Worm (Caenorhabditis elegans) whole organism, L2 larva: ENCODE results near the gene C04G2.10.

ENCODE experiments used
- Y55F3AM.14 ChIP-seq: fragments of 200-800 bp; sonication (Bioruptor generic); optimal IDR thresholded peaks from 2 replicates; lab custom pipeline; 2018; ENCODE audit warnings: mild to moderate bottlenecking, missing genetic modification characterization, missing compliant biosample characterization
- aly-2 ChIP-seq: fragments of 150-350 bp; optimal IDR thresholded peaks from 2 replicates; lab custom pipeline; 2014; ENCODE audit warnings: missing biosample characterization, missing genetic modification characterization
- ceh-82 ChIP-seq: fragments of 150-350 bp; optimal IDR thresholded peaks from 2 replicates; lab custom pipeline; 2014; ENCODE audit warnings: missing biosample characterization, missing genetic modification characterization
- elt-1 ChIP-seq: fragments of 150-350 bp; optimal IDR thresholded peaks from 2 replicates; lab custom pipeline; 2014; ENCODE audit warnings: missing biosample characterization, missing genetic modification characterization
- fos-1 ChIP-seq: fragments of 150-350 bp; optimal IDR thresholded peaks from 2 replicates; lab custom pipeline; 2014; ENCODE audit warnings: missing biosample characterization, missing genetic modification characterization
- lin-13 ChIP-seq: fragments of 150-350 bp; optimal IDR thresholded peaks from 2 replicates; lab custom pipeline; 2014; ENCODE audit warnings: missing biosample characterization, missing genetic modification reagents, missing genetic modification characterization
- nhr-12 ChIP-seq: fragments of 150-350 bp; optimal IDR thresholded peaks from 2 replicates; lab custom pipeline; 2014; ENCODE audit warnings: missing biosample characterization, missing genetic modification characterization
- nhr-6 ChIP-seq: fragments of 150-350 bp; optimal IDR thresholded peaks from 2 replicates; lab custom pipeline; 2014; ENCODE audit warnings: missing biosample characterization, missing genetic modification characterization
- nhr-77 ChIP-seq: fragments of 150-350 bp; optimal IDR thresholded peaks from 2 replicates; lab custom pipeline; 2014; ENCODE audit warnings: missing biosample characterization, missing genetic modification characterization
- skn-1 ChIP-seq: sonication (generic microtip); optimal IDR thresholded peaks from 2 replicates; lab custom pipeline; 2017; ENCODE audit warnings: missing biosample characterization, missing genetic modification characterization
- unc-62 ChIP-seq: fragments of 150-350 bp; optimal IDR thresholded peaks from 2 replicates; lab custom pipeline; 2014; ENCODE audit warnings: missing biosample characterization, missing genetic modification reagents, missing genetic modification characterization

DNA sequence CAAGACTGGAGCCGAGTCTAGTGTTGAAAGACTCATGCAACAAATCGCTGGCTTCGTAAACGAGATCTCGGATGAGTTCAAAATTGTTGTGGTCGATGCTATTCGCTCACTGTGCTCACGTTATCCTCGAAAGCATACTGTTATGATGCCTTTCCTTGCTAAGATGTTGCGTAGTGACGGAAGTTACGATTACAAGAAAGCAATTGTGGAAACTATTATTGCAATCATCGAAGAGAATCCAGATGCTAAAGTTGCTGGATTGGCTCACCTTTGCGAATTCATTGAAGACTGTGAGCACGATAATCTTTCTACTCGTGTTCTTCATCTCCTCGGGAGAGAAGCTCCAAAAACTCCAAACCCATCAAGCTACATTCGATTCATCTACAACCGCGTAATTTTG lies 38.2 kb downstream of the C04G2.10 start:
- TF ChIP-seq nhr-77 (no peak), skn-1 (no peak), nhr-6 (no peak), Y55F3AM.14 (GFP tag; lab: Kevin White, UChicago) (no peak), fos-1 (no peak), nhr-12 (tag; lab: Kevin White, UChicago) (no peak), ceh-82 (no peak), elt-1 (tag; lab: Kevin White, UChicago) (no peak), aly-2 (tag; lab: Kevin White, UChicago) (no peak), unc-62 (GFP tag; lab: Kevin White, UChicago) (no peak), lin-13 (GFP tag; lab: Kevin White, UChicago) (no peak)
